Fruit fly (Drosophila melanogaster) whole organism: ENCODE results near the gene CG3473.

Experiments used
- pan ChIP-seq: fragments of >200 bp; optimal IDR thresholded peaks from 2 replicates; lab custom pipeline; 2017
- psq ChIP-seq: fragments of >200 bp; optimal IDR thresholded peaks from 2 replicates; lab custom pipeline; 2017

dm6 chr2L:14536730-14537427, 26.6 kb downstream of the CG3473 start:
- TF ChIP-seq psq (lab: Kevin White, UChicago) (no peak), pan (lab: Kevin White, UChicago) (no peak)
